Worm (Caenorhabditis elegans) whole organism, young adult: ENCODE measurements around the gene paml-1.

Experiments
- ccch-3 ChIP-seq: fragments of 200-800 bp; sonication (Bioruptor generic); optimal IDR thresholded peaks from 2 replicates; lab custom pipeline; 2018; ENCODE audit warnings: mild to moderate bottlenecking, missing genetic modification characterization, missing compliant biosample characterization
- cebp-1 ChIP-seq, 2 experiments: fragments of 200-800 bp in 1 of 2; sonication (Bioruptor generic) in 1 of 2; sonication (generic microtip) in 1 of 2; IDR thresholded peaks in 1 of 2; optimal IDR thresholded peaks in 1 of 2; 2 replicates each; pipeline versions ENCODE4 v1.3.6 to Lab custom; 2017 to 2022; ENCODE audit warnings: missing compliant biosample characterization in 2 of 2, missing genetic modification characterization in 2 of 2, mild to moderate bottlenecking in 1 of 2, missing genetic modification reagents in 1 of 2, moderate library complexity in 1 of 2
- ceh-40 ChIP-seq: fragments of 200-800 bp; sonication (Bioruptor generic); IDR thresholded peaks from 2 replicates; pipeline ENCODE4 v1.3.6; 2022; ENCODE audit warnings: missing genetic modification characterization, missing compliant biosample characterization
- ceh-58 ChIP-seq: fragments of 200-800 bp; sonication (Bioruptor generic); IDR thresholded peaks from 2 replicates; pipeline ENCODE4 v1.3.6; 2022; ENCODE audit warnings: missing genetic modification characterization, missing compliant biosample characterization
- ets-4 ChIP-seq: fragments of 200-800 bp; sonication (Bioruptor generic); optimal IDR thresholded peaks from 2 replicates; lab custom pipeline; 2018; ENCODE audit warnings: mild to moderate bottlenecking, missing genetic modification characterization, missing compliant biosample characterization
- pha-4 ChIP-seq: fragments of 150-350 bp; sonication (generic microtip); optimal IDR thresholded peaks from 2 replicates; lab custom pipeline; 2014; ENCODE audit warnings: missing biosample characterization, missing genetic modification reagents, missing genetic modification characterization

ce11 chrIII:10248441-10249137 lies 14.7 kb upstream of the paml-1 start, which contains the start of the genes div-1 and cor-1:
- TF ChIP-seq ceh-58, result no peak
- TF ChIP-seq ccch-3 (GFP tag; lab: Kevin White, UChicago), result no peak
- TF ChIP-seq pha-4 (tag; lab: Kevin White, UChicago), result no peak
- TF ChIP-seq ceh-40 (GFP tag; lab: Robert Waterston, UW), result no peak
- no peak for TF ChIP-seq ets-4 (GFP tag; lab: Kevin White, UChicago)
- no peak for TF ChIP-seq cebp-1 (GFP tag; IDR thresholded peaks at IDR 0.05; lab: Robert Waterston, UW)
- no peak for TF ChIP-seq cebp-1 (tag; optimal IDR thresholded peaks at IDR 0.05; lab: Kevin White, UChicago)
